Fruit fly (Drosophila melanogaster) whole organism, prepupa: Measurements from ENCODE around the gene CG14154.

Experiments used
- CG6854 ChIP-seq: fragments of 200-800 bp; sonication (Bioruptor generic); optimal IDR thresholded peaks from 2 replicates; lab custom pipeline; 2017; ENCODE audit warnings: missing biosample characterization, mild to moderate bottlenecking, missing genetic modification characterization
- Lpt ChIP-seq: fragments of 200-800 bp; sonication (Bioruptor generic); optimal IDR thresholded peaks from 3 replicates; lab custom pipeline; 2016; ENCODE audit warnings: missing biosample characterization, missing genetic modification characterization
- Sox102F ChIP-seq: fragments of 200-800 bp; sonication (Bioruptor generic); optimal IDR thresholded peaks from 2 replicates; lab custom pipeline; 2016; ENCODE audit warnings: missing biosample characterization, mild to moderate bottlenecking, missing genetic modification characterization
- fd59A ChIP-seq: fragments of 200-800 bp; sonication (Bioruptor generic); optimal IDR thresholded peaks from 2 replicates; lab custom pipeline; 2017; ENCODE audit warnings: missing biosample characterization, mild to moderate bottlenecking, missing genetic modification characterization, missing genetic modification reagents
- svp ChIP-seq: fragments of 200-800 bp; sonication (Bioruptor generic); peaks from one replicate; lab custom pipeline; 2016; ENCODE audit warnings: missing biosample characterization, missing genetic modification characterization

dm6 chr3L:10643228-10643627 lies 1.5 kb downstream of the CG14154 start, which contains the start of gene CG14153:
- TF ChIP-seq CG6854 (GFP tag; lab: Kevin White, UChicago) (no peak), Lpt (GFP tag; lab: Kevin White, UChicago) (no peak), svp (GFP tag; lab: Kevin White, UChicago) (no peak), Sox102F (GFP tag; lab: Kevin White, UChicago) (no peak), fd59A (GFP tag; lab: Kevin White, UChicago) (no peak)
